Fruit fly (Drosophila melanogaster) whole organism, embryonic: ENCODE data around the gene mgr.

Experiments
- Asciz ChIP-seq: fragments of 200-800 bp; sonication (Bioruptor generic); optimal IDR thresholded peaks from 2 replicates; lab custom pipeline; 2017; ENCODE audit warnings: missing biosample characterization, mild to moderate bottlenecking, missing genetic modification characterization, missing genetic modification reagents
- CG10267 ChIP-seq: fragments of 200-800 bp; sonication (Bioruptor generic); optimal IDR thresholded peaks from 2 replicates; lab custom pipeline; 2018; ENCODE audit warnings: missing biosample characterization, mild to moderate bottlenecking, missing genetic modification characterization, moderate library complexity
- CG10366 ChIP-seq: fragments of 200-800 bp; sonication (Bioruptor generic); IDR thresholded peaks from 2 replicates; pipeline ENCODE4 v1.3.6; 2022; ENCODE audit warnings: missing biosample characterization, missing genetic modification characterization
- CG10431 ChIP-seq: fragments of 200-800 bp; sonication (Bioruptor generic); optimal IDR thresholded peaks from 3 replicates; lab custom pipeline; 2018; ENCODE audit warnings: missing biosample characterization, mild to moderate bottlenecking, missing genetic modification characterization
- CG11560 ChIP-seq: fragments of 200-800 bp; sonication (Bioruptor generic); IDR thresholded peaks from 3 replicates; pipeline ENCODE4 v1.3.6; 2022; ENCODE audit warnings: missing biosample characterization, missing genetic modification characterization
- CG15601 ChIP-seq: fragments of 200-800 bp; sonication (Bioruptor generic); optimal IDR thresholded peaks from 3 replicates; lab custom pipeline; 2019; ENCODE audit warnings: missing biosample characterization, mild to moderate bottlenecking, missing genetic modification characterization, moderate library complexity
- CG16813 ChIP-seq: fragments of 200-800 bp; sonication (Bioruptor generic); IDR thresholded peaks from 3 replicates; pipeline ENCODE4 v1.3.6; 2022; ENCODE audit warnings: missing biosample characterization, missing genetic modification characterization; ENCODE audit not compliant: partially characterized antibody
- CG17328 ChIP-seq: fragments of 200-800 bp; sonication (Bioruptor generic); IDR thresholded peaks from 2 replicates; pipeline ENCODE4 v1.3.6; 2022; ENCODE audit warnings: missing biosample characterization, missing genetic modification characterization
- CG18764 ChIP-seq: fragments of 200-800 bp; sonication (Bioruptor generic); optimal IDR thresholded peaks from 3 replicates; lab custom pipeline; 2016; ENCODE audit warnings: missing biosample characterization, missing genetic modification characterization
- CG2199 ChIP-seq: fragments of 200-800 bp; sonication (Bioruptor generic); IDR thresholded peaks from 3 replicates; pipeline ENCODE4 v1.3.6; 2022; ENCODE audit warnings: missing biosample characterization, missing genetic modification characterization
- CG30020 ChIP-seq: fragments of 200-800 bp; optimal IDR thresholded peaks from 2 replicates; lab custom pipeline; 2019; ENCODE audit warnings: missing biosample characterization, mild to moderate bottlenecking, missing genetic modification characterization, moderate library complexity
- CG4820 ChIP-seq: fragments of 200-800 bp; sonication (Bioruptor generic); optimal IDR thresholded peaks from 3 replicates; lab custom pipeline; 2016; ENCODE audit warnings: missing biosample characterization, missing genetic modification characterization
- CG5953 ChIP-seq: fragments of 200-800 bp; sonication (Bioruptor generic); IDR thresholded peaks from 2 replicates; pipeline ENCODE4 v1.3.6; 2022; ENCODE audit warnings: missing biosample characterization, missing genetic modification characterization
- CG6689 ChIP-seq: fragments of 200-800 bp; sonication (Bioruptor generic); IDR thresholded peaks from 2 replicates; pipeline ENCODE4 v1.3.6; 2022; ENCODE audit warnings: missing biosample characterization, missing genetic modification characterization
- CG7745 ChIP-seq: fragments of 200-800 bp; sonication (Bioruptor generic); optimal IDR thresholded peaks from 2 replicates; lab custom pipeline; 2018; ENCODE audit warnings: missing biosample characterization, mild to moderate bottlenecking, missing genetic modification characterization, moderate library complexity
- CG7786 ChIP-seq: fragments of 200-800 bp; sonication (Bioruptor generic); optimal IDR thresholded peaks from 2 replicates; lab custom pipeline; 2016; ENCODE audit warnings: missing biosample characterization, missing genetic modification characterization
- CG7963 ChIP-seq: fragments of 200-800 bp; sonication (Bioruptor generic); IDR thresholded peaks from 3 replicates; pipeline ENCODE4 v1.3.6; 2022; ENCODE audit warnings: missing biosample characterization, missing genetic modification characterization; ENCODE audit not compliant: partially characterized antibody
- CG9727 ChIP-seq: fragments of 200-800 bp; sonication (Bioruptor generic); optimal IDR thresholded peaks from 3 replicates; lab custom pipeline; 2017; ENCODE audit warnings: missing biosample characterization, mild to moderate bottlenecking, missing genetic modification characterization
- Camta ChIP-seq: fragments of 200-800 bp; sonication (Bioruptor generic); optimal IDR thresholded peaks from 2 replicates; lab custom pipeline; 2016; ENCODE audit warnings: missing biosample characterization, missing genetic modification characterization
- Fer1 ChIP-seq: fragments of 200-800 bp; sonication (Bioruptor generic); optimal IDR thresholded peaks from 2 replicates; lab custom pipeline; 2017; ENCODE audit warnings: missing biosample characterization, mild to moderate bottlenecking, missing genetic modification characterization
- HHEX ChIP-seq: fragments of 200-800 bp; sonication (Bioruptor generic); optimal IDR thresholded peaks from 3 replicates; lab custom pipeline; 2017; ENCODE audit warnings: missing biosample characterization, mild to moderate bottlenecking, missing genetic modification characterization, missing genetic modification reagents
- HmgD ChIP-seq: fragments of 200-800 bp; sonication (Bioruptor generic); optimal IDR thresholded peaks from 3 replicates; lab custom pipeline; 2016; ENCODE audit warnings: missing biosample characterization, missing genetic modification characterization
- HmgZ ChIP-seq: fragments of 200-800 bp; sonication (Bioruptor generic); optimal IDR thresholded peaks from 2 replicates; lab custom pipeline; 2018; ENCODE audit warnings: missing biosample characterization, mild to moderate bottlenecking, missing genetic modification characterization
- NK7.1 ChIP-seq: fragments of 200-800 bp; sonication (Bioruptor generic); optimal IDR thresholded peaks from 3 replicates; lab custom pipeline; 2016; ENCODE audit warnings: missing biosample characterization, missing genetic modification characterization
- Nf-YA ChIP-seq: fragments of 200-800 bp; sonication (Bioruptor generic); IDR thresholded peaks from 2 replicates; pipeline ENCODE4 v1.3.6; 2022; ENCODE audit warnings: missing biosample characterization, missing genetic modification characterization
- Nf-YB ChIP-seq: fragments of 200-800 bp; sonication (Bioruptor generic); optimal IDR thresholded peaks from 3 replicates; lab custom pipeline; 2019; ENCODE audit warnings: missing biosample characterization, mild to moderate bottlenecking, missing genetic modification characterization, moderate library complexity
- Rx ChIP-seq: fragments of 200-800 bp; sonication (Bioruptor generic); IDR thresholded peaks from 2 replicates; pipeline ENCODE4 v1.3.6; 2022; ENCODE audit warnings: missing biosample characterization, missing genetic modification characterization
- az2 ChIP-seq: fragments of 200-800 bp; sonication (Bioruptor generic); optimal IDR thresholded peaks from 3 replicates; lab custom pipeline; 2016; ENCODE audit warnings: missing biosample characterization, missing genetic modification characterization
- bigmax ChIP-seq: fragments of 200-800 bp; sonication (Bioruptor generic); optimal IDR thresholded peaks from 2 replicates; lab custom pipeline; 2018; ENCODE audit warnings: missing biosample characterization, mild to moderate bottlenecking, missing genetic modification characterization
- bowl ChIP-seq: fragments of 200-800 bp; sonication (Bioruptor generic); IDR thresholded peaks from 2 replicates; pipeline ENCODE4 v1.3.6; 2022; ENCODE audit warnings: missing biosample characterization, missing genetic modification characterization
- bsh ChIP-seq, 2 experiments: fragments of 200-800 bp; sonication (Bioruptor generic); optimal IDR thresholded peaks; 2 replicates each; lab custom pipeline; 2017 to 2018; ENCODE audit warnings: mild to moderate bottlenecking in 2 of 2, missing biosample characterization in 2 of 2, missing genetic modification characterization in 2 of 2, moderate library complexity in 1 of 2
- btn ChIP-seq: fragments of 200-800 bp; sonication (Bioruptor generic); optimal IDR thresholded peaks from 2 replicates; lab custom pipeline; 2016; ENCODE audit warnings: missing biosample characterization, missing genetic modification characterization
- crc ChIP-seq: fragments of 200-800 bp; sonication (Bioruptor generic); optimal IDR thresholded peaks from 2 replicates; lab custom pipeline; 2016; ENCODE audit warnings: missing biosample characterization, missing genetic modification characterization
- fd96Cb ChIP-seq: fragments of 200-800 bp; sonication (Bioruptor generic); optimal IDR thresholded peaks from 2 replicates; lab custom pipeline; 2018; ENCODE audit warnings: missing biosample characterization, mild to moderate bottlenecking, missing genetic modification characterization, moderate library complexity
- gcm2 ChIP-seq: fragments of 200-800 bp; sonication (Bioruptor generic); optimal IDR thresholded peaks from 2 replicates; lab custom pipeline; 2016; ENCODE audit warnings: missing biosample characterization, missing genetic modification characterization
- gfzf ChIP-seq: fragments of 200-800 bp; sonication (Bioruptor generic); optimal IDR thresholded peaks from 2 replicates; lab custom pipeline; 2016; ENCODE audit warnings: missing biosample characterization, mild to moderate bottlenecking, missing genetic modification characterization, moderate library complexity
- gsb-n ChIP-seq: fragments of 200-800 bp; sonication (Bioruptor generic); optimal IDR thresholded peaks from 3 replicates; lab custom pipeline; 2018; ENCODE audit warnings: missing biosample characterization, mild to moderate bottlenecking, missing genetic modification characterization
- gt ChIP-seq: fragments of 200-800 bp; sonication (Bioruptor generic); IDR thresholded peaks from 2 replicates; pipeline ENCODE4 v1.3.6; 2022; ENCODE audit warnings: missing biosample characterization, missing genetic modification characterization
- h ChIP-seq: fragments of >200 bp; optimal IDR thresholded peaks from 2 replicates; lab custom pipeline; 2017
- lab ChIP-seq: fragments of 200-800 bp; sonication (Bioruptor generic); optimal IDR thresholded peaks from 3 replicates; lab custom pipeline; 2017; ENCODE audit warnings: missing biosample characterization, missing genetic modification characterization, mild to moderate bottlenecking, moderate library complexity, missing genetic modification reagents
- lov ChIP-seq, 2 experiments: fragments of 200-800 bp in 1 of 2; fragments of >200 bp in 1 of 2; sonication (Bioruptor generic) in 1 of 2; IDR thresholded peaks in 1 of 2; optimal IDR thresholded peaks in 1 of 2; 2 replicates in 1 of 2; 3 replicates in 1 of 2; pipeline versions ENCODE4 v1.3.6 to Lab custom; 2017 to 2022; ENCODE audit warnings: missing biosample characterization in 1 of 2, missing genetic modification characterization in 1 of 2
- mam ChIP-seq: fragments of 200-800 bp; sonication (Bioruptor generic); optimal IDR thresholded peaks from 3 replicates; lab custom pipeline; 2016; ENCODE audit warnings: missing biosample characterization, missing genetic modification characterization
- onecut ChIP-seq: fragments of 200-800 bp; sonication (Bioruptor generic); IDR thresholded peaks from 2 replicates; pipeline ENCODE4 v1.3.6; 2022; ENCODE audit warnings: missing biosample characterization, missing genetic modification characterization
- ro ChIP-seq: fragments of 200-800 bp; sonication (Bioruptor generic); IDR thresholded peaks from 2 replicates; pipeline ENCODE4 v1.3.6; 2022; ENCODE audit warnings: missing biosample characterization, missing genetic modification characterization
- sqz ChIP-seq: fragments of 200-800 bp; sonication (Bioruptor generic); optimal IDR thresholded peaks from 3 replicates; lab custom pipeline; 2018; ENCODE audit warnings: missing biosample characterization, mild to moderate bottlenecking, missing genetic modification characterization
- sug ChIP-seq: fragments of 200-800 bp; optimal IDR thresholded peaks from 2 replicates; lab custom pipeline; 2019; ENCODE audit warnings: missing biosample characterization, mild to moderate bottlenecking, missing genetic modification characterization, moderate library complexity
- usp ChIP-seq: fragments of >200 bp; optimal IDR thresholded peaks from 2 replicates; lab custom pipeline; 2017; ENCODE audit warnings: missing biosample characterization, missing genetic modification characterization
- wor ChIP-seq: fragments of 200-800 bp; sonication (Bioruptor generic); IDR thresholded peaks from 2 replicates; pipeline ENCODE4 v1.3.6; 2022; ENCODE audit warnings: missing biosample characterization, missing genetic modification characterization
- zf30C ChIP-seq: fragments of 200-800 bp; sonication (Bioruptor generic); optimal IDR thresholded peaks from 3 replicates; lab custom pipeline; 2018; ENCODE audit warnings: missing biosample characterization, mild to moderate bottlenecking, missing genetic modification characterization

mgr gene

dm6 chr3R:11435537-11436234 lies 26.0 kb upstream of the mgr start, which contains the start of the genes Exd2 and CG5281 (continued):
- TF ChIP-seq CG18764 (GFP tag; lab: Kevin White, UChicago) (peak; percentile 41), gfzf (GFP tag; lab: Kevin White, UChicago) (peak; percentile 26), wor (no peak), Rx (GFP tag; lab: Robert Waterston, UW) (no peak), CG30020 (tag; lab: Kevin White, UChicago) (peak; percentile 55), sqz (GFP tag; lab: Kevin White, UChicago) (no peak), CG5953 (GFP tag; lab: Robert Waterston, UW) (no peak), CG10366 (GFP tag; lab: Robert Waterston, UW) (peak; percentile 31; the same call in 1 of the 2 replicates), HHEX (peak; percentile 45), CG15601 (tag; lab: Kevin White, UChicago) (peak; percentile 52), mam (GFP tag; lab: Kevin White, UChicago) (peak; percentile 44), CG7786 (GFP tag; lab: Kevin White, UChicago) (peak; percentile 0), CG7745 (tag; lab: Kevin White, UChicago) (no peak), CG6689 (GFP tag; lab: Robert Waterston, UW) (peak; percentile 48), crc (GFP tag; lab: Kevin White, UChicago) (no peak), CG16813 (no peak), btn (GFP tag; lab: Kevin White, UChicago) (peak; percentile 12), fd96Cb (peak; percentile 9), usp (GFP tag; lab: Kevin White, UChicago) (no peak), CG10267 (tag; lab: Kevin White, UChicago) (peak; percentile 64), CG10431 (GFP tag; lab: Kevin White, UChicago) (peak; percentile 12), Asciz (GFP tag; lab: Kevin White, UChicago) (no peak), bsh (GFP tag; optimal IDR thresholded peaks at IDR 0.05; lab: Kevin White, UChicago) (peak in 1 of 2 experiments; percentile 52), Nf-YA (0 out of 2 replicates have a peak, but pooled peaks have one; percentile 27), HmgZ (tag; lab: Kevin White, UChicago) (peak; percentile 51), gsb-n (no peak), gcm2 (GFP tag; lab: Kevin White, UChicago) (no peak), az2 (peak; percentile 26), lov (optimal IDR thresholded peaks at IDR 0.05; lab: Kevin White, UChicago) (no peak), lov (GFP tag; IDR thresholded peaks at IDR 0.05; lab: Robert Waterston, UW) (no peak), CG4820 (GFP tag; lab: Kevin White, UChicago) (no peak), bowl (no peak), NK7.1 (GFP tag; lab: Kevin White, UChicago) (peak; percentile 15), onecut (peak; percentile 97), lab (no peak), gt (no peak), zf30C (GFP tag; lab: Kevin White, UChicago) (no peak), Nf-YB (GFP tag; lab: Kevin White, UChicago) (no peak), CG7963 (GFP tag; lab: Robert Waterston, UW) (no peak), CG2199 (no peak), CG11560 (no peak), CG9727 (GFP tag; lab: Kevin White, UChicago) (peak; percentile 49), sug (tag; lab: Kevin White, UChicago) (peak; percentile 63), bigmax (GFP tag; lab: Kevin White, UChicago) (no peak), Fer1 (GFP tag; lab: Kevin White, UChicago) (peak; percentile 63), Camta (GFP tag; lab: Kevin White, UChicago) (peak; percentile 39), ro (GFP tag; lab: Robert Waterston, UW) (no peak), CG17328 (GFP tag; lab: Robert Waterston, UW) (0 out of 2 replicates have a peak, but pooled peaks have one; percentile 40), h (lab: Kevin White, UChicago) (no peak), HmgD (GFP tag; lab: Kevin White, UChicago) (no peak)
